Fruit fly (Drosophila melanogaster) S2 (cell line): ENCODE results near the gene Sod1.

Experiments used
- CG8478 ChIP-seq: fragments of >200 bp; optimal IDR thresholded peaks from 2 replicates; lab custom pipeline; 2018
- CTCF ChIP-seq, 2 experiments: fragments of >200 bp; optimal IDR thresholded peaks; 2 replicates each; lab custom pipeline; 2018

DNA sequence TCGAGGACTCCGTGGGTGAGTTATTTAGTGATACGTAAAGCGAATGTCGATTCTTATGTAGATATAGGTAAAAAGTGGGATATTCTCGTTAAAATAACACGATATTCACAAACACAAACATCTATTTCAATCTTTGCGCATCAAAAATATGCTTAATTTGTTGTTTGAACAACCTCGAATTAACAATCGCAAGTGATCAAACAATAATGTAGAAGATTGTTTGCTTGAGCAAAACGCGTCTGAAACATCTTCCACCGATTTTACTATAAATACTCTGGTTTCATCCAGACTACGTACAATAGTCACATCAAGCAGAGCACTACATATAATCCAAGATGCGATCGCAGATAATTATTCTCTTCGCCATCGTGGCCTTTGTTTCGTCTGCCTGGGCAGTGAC is 17.0 kb upstream of the Sod1 start, which contains the start of gene nol:
- TF ChIP-seq CG8478 (no peak), CTCF (optimal IDR thresholded peaks at IDR 0.05; lab: Kevin White, UChicago) (no peak)
